Fruit fly (Drosophila melanogaster) whole organism, embryonic: ENCODE measurements around the gene flfl.

Experiments
- ATbp ChIP-seq: fragments of 200-800 bp; sonication (Bioruptor generic); optimal IDR thresholded peaks from 2 replicates; lab custom pipeline; 2017; ENCODE audit warnings: missing biosample characterization, mild to moderate bottlenecking, missing genetic modification characterization, missing genetic modification reagents
- Bgb ChIP-seq: fragments of 200-800 bp; sonication (Bioruptor generic); IDR thresholded peaks from 2 replicates; pipeline ENCODE4 v1.3.6; 2022; ENCODE audit warnings: missing biosample characterization, missing genetic modification characterization; ENCODE audit not compliant: partially characterized antibody
- CG11093 ChIP-seq: fragments of 200-800 bp; sonication (Bioruptor generic); IDR thresholded peaks from 3 replicates; pipeline ENCODE4 v1.3.6; 2022; ENCODE audit warnings: missing biosample characterization, missing genetic modification characterization
- CG12769 ChIP-seq: fragments of 200-800 bp; sonication (Bioruptor generic); optimal IDR thresholded peaks from 2 replicates; lab custom pipeline; 2019; ENCODE audit warnings: missing biosample characterization, mild to moderate bottlenecking, missing genetic modification characterization, moderate library complexity
- CG14014 ChIP-seq: fragments of 200-800 bp; sonication (Bioruptor generic); IDR thresholded peaks from 2 replicates; pipeline ENCODE4 v1.3.6; 2022; ENCODE audit warnings: missing biosample characterization, missing genetic modification characterization
- CG2712 ChIP-seq: fragments of 200-800 bp; optimal IDR thresholded peaks from 3 replicates; lab custom pipeline; 2019; ENCODE audit warnings: missing biosample characterization, mild to moderate bottlenecking, missing genetic modification characterization, moderate library complexity
- CG32767 ChIP-seq: fragments of 200-800 bp; sonication (Bioruptor generic); IDR thresholded peaks from 2 replicates; pipeline ENCODE4 v1.3.6; 2022; ENCODE audit warnings: missing biosample characterization, missing genetic modification characterization
- CG33213 ChIP-seq: fragments of 200-800 bp; sonication (Bioruptor generic); optimal IDR thresholded peaks from 3 replicates; lab custom pipeline; 2016; ENCODE audit warnings: missing biosample characterization, missing genetic modification characterization
- CG33557 ChIP-seq: fragments of 200-800 bp; sonication (Bioruptor generic); optimal IDR thresholded peaks from 2 replicates; lab custom pipeline; 2019; ENCODE audit warnings: missing biosample characterization, mild to moderate bottlenecking, missing genetic modification characterization, moderate library complexity
- CG34422 ChIP-seq: fragments of 200-800 bp; sonication (Bioruptor generic); IDR thresholded peaks from 3 replicates; pipeline ENCODE4 v1.3.6; 2022; ENCODE audit warnings: missing biosample characterization, missing genetic modification characterization
- CG4424 ChIP-seq: fragments of 200-800 bp; sonication (Bioruptor generic); optimal IDR thresholded peaks from 3 replicates; lab custom pipeline; 2016; ENCODE audit warnings: missing biosample characterization, missing genetic modification characterization
- CG6765 ChIP-seq: fragments of 200-800 bp; sonication (Bioruptor generic); optimal IDR thresholded peaks from 3 replicates; lab custom pipeline; 2017; ENCODE audit warnings: missing biosample characterization, mild to moderate bottlenecking, missing genetic modification characterization
- CG6791 ChIP-seq: fragments of 200-800 bp; sonication (Bioruptor generic); IDR thresholded peaks from 3 replicates; pipeline ENCODE4 v1.3.6; 2022; ENCODE audit warnings: missing biosample characterization, missing genetic modification characterization; ENCODE audit not compliant: partially characterized antibody
- CG7271 ChIP-seq: fragments of 200-800 bp; sonication (Bioruptor generic); optimal IDR thresholded peaks from 2 replicates; lab custom pipeline; 2018; ENCODE audit warnings: missing biosample characterization, mild to moderate bottlenecking, missing genetic modification characterization, moderate library complexity
- CG7556 ChIP-seq: fragments of 200-800 bp; sonication (Bioruptor generic); optimal IDR thresholded peaks from 2 replicates; lab custom pipeline; 2017; ENCODE audit warnings: missing biosample characterization, mild to moderate bottlenecking, missing genetic modification characterization
- CG8765 ChIP-seq: fragments of 200-800 bp; sonication (Bioruptor generic); IDR thresholded peaks from 2 replicates; pipeline ENCODE4 v1.3.6; 2022; ENCODE audit warnings: missing biosample characterization, missing genetic modification characterization
- CG9215 ChIP-seq: fragments of 200-800 bp; sonication (Bioruptor generic); IDR thresholded peaks from 2 replicates; pipeline ENCODE4 v1.3.6; 2022; ENCODE audit warnings: missing biosample characterization, missing genetic modification characterization
- CG9437 ChIP-seq: fragments of 200-800 bp; sonication (Bioruptor generic); optimal IDR thresholded peaks from 2 replicates; lab custom pipeline; 2018; ENCODE audit warnings: missing biosample characterization, mild to moderate bottlenecking, missing genetic modification characterization
- CkIIα-i1 ChIP-seq: fragments of 200-800 bp; sonication (Bioruptor generic); IDR thresholded peaks from 2 replicates; pipeline ENCODE4 v1.3.6; 2022; ENCODE audit warnings: missing biosample characterization, missing genetic modification characterization
- Dll ChIP-seq: fragments of 200-800 bp; sonication (Bioruptor generic); IDR thresholded peaks from 4 replicates; pipeline ENCODE4 v1.3.6; 2022; ENCODE audit warnings: missing biosample characterization, missing genetic modification characterization; ENCODE audit not compliant: partially characterized antibody
- Doc2 ChIP-seq: fragments of 200-800 bp; sonication (Bioruptor generic); IDR thresholded peaks from 2 replicates; pipeline ENCODE4 v1.3.6; 2022; ENCODE audit warnings: missing biosample characterization, missing genetic modification characterization
- E2f2 ChIP-seq: fragments of 200-800 bp; sonication (Bioruptor generic); IDR thresholded peaks from 2 replicates; pipeline ENCODE4 v1.3.6; 2022; ENCODE audit warnings: missing biosample characterization, missing genetic modification characterization
- ERR ChIP-seq: fragments of 200-800 bp; sonication (Bioruptor generic); optimal IDR thresholded peaks from 2 replicates; lab custom pipeline; 2016; ENCODE audit warnings: missing biosample characterization, missing genetic modification characterization
- Gug ChIP-seq: fragments of 200-800 bp; sonication (Bioruptor generic); IDR thresholded peaks from 4 replicates; pipeline ENCODE4 v1.3.6; 2022; ENCODE audit warnings: missing biosample characterization, missing genetic modification characterization
- HLH54F ChIP-seq: fragments of 200-800 bp; sonication (Bioruptor generic); optimal IDR thresholded peaks from 3 replicates; lab custom pipeline; 2016; ENCODE audit warnings: missing biosample characterization, missing genetic modification characterization
- HLHmδ ChIP-seq: fragments of 200-800 bp; sonication (Bioruptor generic); optimal IDR thresholded peaks from 2 replicates; lab custom pipeline; 2018; ENCODE audit warnings: missing biosample characterization, mild to moderate bottlenecking, missing genetic modification characterization, moderate library complexity
- Lhr ChIP-seq: fragments of 200-800 bp; sonication (Bioruptor generic); optimal IDR thresholded peaks from 3 replicates; lab custom pipeline; 2017; ENCODE audit warnings: mild to moderate bottlenecking, missing biosample characterization, missing genetic modification reagents, missing genetic modification characterization
- Nf-YB ChIP-seq: fragments of 200-800 bp; sonication (Bioruptor generic); optimal IDR thresholded peaks from 3 replicates; lab custom pipeline; 2019; ENCODE audit warnings: missing biosample characterization, mild to moderate bottlenecking, missing genetic modification characterization, moderate library complexity
- Oaz ChIP-seq: fragments of 200-800 bp; sonication (Bioruptor generic); IDR thresholded peaks from 2 replicates; pipeline ENCODE4 v1.3.6; 2022; ENCODE audit warnings: missing biosample characterization, missing genetic modification characterization
- Sox102F ChIP-seq: fragments of 200-800 bp; sonication (Bioruptor generic); optimal IDR thresholded peaks from 2 replicates; lab custom pipeline; 2018; ENCODE audit warnings: missing biosample characterization, mild to moderate bottlenecking, missing genetic modification characterization, moderate library complexity
- Sry-δ ChIP-seq: fragments of 200-800 bp; sonication (Bioruptor generic); optimal IDR thresholded peaks from 2 replicates; lab custom pipeline; 2016; ENCODE audit warnings: missing biosample characterization, missing genetic modification characterization
- Ssrp ChIP-seq: fragments of 200-800 bp; sonication (Bioruptor generic); optimal IDR thresholded peaks from 2 replicates; lab custom pipeline; 2018; ENCODE audit warnings: missing biosample characterization, mild to moderate bottlenecking, missing genetic modification characterization, moderate library complexity
- ase ChIP-seq: fragments of 200-800 bp; sonication (Bioruptor generic); IDR thresholded peaks from 3 replicates; pipeline ENCODE4 v1.3.6; 2022; ENCODE audit warnings: missing biosample characterization, missing genetic modification characterization
- cad ChIP-seq: fragments of >200 bp; optimal IDR thresholded peaks from 2 replicates; lab custom pipeline; 2017; ENCODE audit warnings: missing biosample characterization, missing genetic modification characterization
- cg ChIP-seq: fragments of 200-800 bp; sonication (Bioruptor generic); optimal IDR thresholded peaks from 3 replicates; lab custom pipeline; 2019; ENCODE audit warnings: missing biosample characterization, mild to moderate bottlenecking, missing genetic modification characterization, moderate library complexity
- eyg ChIP-seq: fragments of 200-800 bp; sonication (Bioruptor generic); optimal IDR thresholded peaks from 3 replicates; lab custom pipeline; 2016; ENCODE audit warnings: missing biosample characterization, missing genetic modification characterization
- gcm ChIP-seq: fragments of 200-800 bp; sonication (Bioruptor generic); optimal IDR thresholded peaks from 2 replicates; lab custom pipeline; 2019; ENCODE audit warnings: missing biosample characterization, mild to moderate bottlenecking, missing genetic modification characterization, moderate library complexity
- hkb ChIP-seq, 2 experiments: fragments of 200-800 bp in 1 of 2; fragments of >200 bp in 1 of 2; sonication (Bioruptor generic) in 1 of 2; IDR thresholded peaks in 1 of 2; optimal IDR thresholded peaks in 1 of 2; 2 replicates each; pipeline versions ENCODE4 v1.3.6 to Lab custom; 2017 to 2022; ENCODE audit warnings: missing biosample characterization in 1 of 2, missing genetic modification characterization in 1 of 2
- kay ChIP-seq: fragments of 200-800 bp; sonication (Bioruptor generic); optimal IDR thresholded peaks from 2 replicates; lab custom pipeline; 2016; ENCODE audit warnings: missing biosample characterization, missing genetic modification characterization
- lab ChIP-seq: fragments of 200-800 bp; sonication (Bioruptor generic); optimal IDR thresholded peaks from 3 replicates; lab custom pipeline; 2017; ENCODE audit warnings: missing biosample characterization, missing genetic modification characterization, mild to moderate bottlenecking, moderate library complexity, missing genetic modification reagents
- lbe ChIP-seq: fragments of 200-800 bp; sonication (Bioruptor generic); optimal IDR thresholded peaks from 2 replicates; lab custom pipeline; 2016; ENCODE audit warnings: missing biosample characterization, mild to moderate bottlenecking, missing genetic modification characterization
- mam ChIP-seq: fragments of 200-800 bp; sonication (Bioruptor generic); optimal IDR thresholded peaks from 3 replicates; lab custom pipeline; 2016; ENCODE audit warnings: missing biosample characterization, missing genetic modification characterization
- pho ChIP-seq: fragments of 200-800 bp; sonication (Bioruptor generic); optimal IDR thresholded peaks from 2 replicates; lab custom pipeline; 2016; ENCODE audit warnings: missing biosample characterization, missing genetic modification characterization
- scrt ChIP-seq: fragments of 200-800 bp; sonication (Bioruptor generic); optimal IDR thresholded peaks from 2 replicates; lab custom pipeline; 2018; ENCODE audit warnings: missing biosample characterization, mild to moderate bottlenecking, missing genetic modification characterization, moderate library complexity
- ssp ChIP-seq: fragments of 200-800 bp; sonication (Bioruptor generic); IDR thresholded peaks from 2 replicates; pipeline ENCODE4 v1.3.6; 2022; ENCODE audit warnings: missing biosample characterization, missing genetic modification characterization
- tna ChIP-seq: fragments of 200-800 bp; sonication (Bioruptor generic); IDR thresholded peaks from 2 replicates; pipeline ENCODE4 v1.3.6; 2022; ENCODE audit warnings: missing biosample characterization, missing genetic modification characterization; ENCODE audit not compliant: partially characterized antibody
- twi ChIP-seq: fragments of 200-800 bp; optimal IDR thresholded peaks from 2 replicates; lab custom pipeline; 2019; ENCODE audit warnings: missing biosample characterization, mild to moderate bottlenecking, missing genetic modification characterization, moderate library complexity
- wdn ChIP-seq: fragments of 200-800 bp; sonication (Bioruptor generic); IDR thresholded peaks from 2 replicates; pipeline ENCODE4 v1.3.6; 2022; ENCODE audit warnings: missing biosample characterization, missing genetic modification characterization

flfl gene

dm6 chr3R:13683624-13684568 lies at the start of gene flfl:
Gene flfl, plus strand, starts transcription at chr3R:13683921.
- TF ChIP-seq cg (GFP tag; lab: Kevin White, UChicago) (peak; percentile 99), ssp (GFP tag; lab: Robert Waterston, UW) (no peak), Ssrp (tag; lab: Kevin White, UChicago) (no peak), Lhr (no peak), wdn (GFP tag; lab: Robert Waterston, UW) (no peak), lbe (GFP tag; lab: Kevin White, UChicago) (no peak), CG33213 (GFP tag; lab: Kevin White, UChicago) (peak; percentile 18), gcm (GFP tag; lab: Kevin White, UChicago) (peak; percentile 15), CG2712 (peak; percentile 30), Dll (GFP tag; lab: Robert Waterston, UW) (no peak), cad (no peak), CG9437 (peak; percentile 64), Sox102F (GFP tag; lab: Kevin White, UChicago) (peak; percentile 18), ATbp (no peak), CG32767 (no peak), Bgb (GFP tag; lab: Robert Waterston, UW) (no peak), pho (GFP tag; lab: Kevin White, UChicago) (no peak), ase (GFP tag; lab: Robert Waterston, UW) (no peak), CG4424 (GFP tag; lab: Kevin White, UChicago) (no peak), CG7271 (no peak), lab (GFP tag; lab: Kevin White, UChicago) (peak; percentile 35), scrt (GFP tag; lab: Kevin White, UChicago) (peak; percentile 14), CG9215 (GFP tag; lab: Robert Waterston, UW) (no peak), mam (GFP tag; lab: Kevin White, UChicago) (peak; percentile 35), ERR (GFP tag; lab: Kevin White, UChicago) (peak; percentile 50), CG14014 (GFP tag; lab: Robert Waterston, UW) (no peak), tna (GFP tag; lab: Robert Waterston, UW) (no peak), Oaz (GFP tag; lab: Robert Waterston, UW) (no peak), Nf-YB (GFP tag; lab: Kevin White, UChicago) (no peak), Sry-δ (GFP tag; lab: Kevin White, UChicago) (peak; percentile 90), E2f2 (no peak), hkb (optimal IDR thresholded peaks at IDR 0.05; lab: Kevin White, UChicago) (no peak), hkb (GFP tag; IDR thresholded peaks at IDR 0.05; lab: Robert Waterston, UW) (no peak), eyg (peak; percentile 3), kay (GFP tag; lab: Kevin White, UChicago) (no peak), CG12769 (tag; lab: Kevin White, UChicago) (no peak), CG33557 (GFP tag; lab: Kevin White, UChicago) (peak; percentile 1), CG7556 (GFP tag; lab: Kevin White, UChicago) (peak; percentile 9), Gug (GFP tag; lab: Robert Waterston, UW) (no peak; the same call in 3 of the 4 replicates), twi (tag; lab: Kevin White, UChicago) (no peak), CG11093 (GFP tag; lab: Robert Waterston, UW) (no peak), CG6791 (GFP tag; lab: Robert Waterston, UW) (no peak), Doc2 (GFP tag; lab: Robert Waterston, UW) (no peak), CG34422 (GFP tag; lab: Robert Waterston, UW) (no peak), CG6765 (no peak), CG8765 (GFP tag; lab: Robert Waterston, UW) (no peak), CkIIα-i1 (GFP tag; lab: Robert Waterston, UW) (no peak), HLH54F (GFP tag; lab: Kevin White, UChicago) (peak; percentile 11), HLHmδ (no peak)
